Fruit fly (Drosophila melanogaster): Measurements from ENCODE around the gene CG11597.

The CG11597 gene

dm6 chr3L:11871205-11871604 is 49.1 kb upstream of the CG11597 start, which contains the start of gene CG5906:
Gene CG5906, minus strand, starts transcription at chr3L:11871305.
- no peak for TF ChIP-seq ss (GFP tag; optimal IDR thresholded peaks at IDR 0.05)
- TF ChIP-seq Eip93F (GFP tag; optimal IDR thresholded peaks at IDR 0.05): no peak
- TF ChIP-seq CG10631 (GFP tag; optimal IDR thresholded peaks at IDR 0.05): no peak
- no peak for TF ChIP-seq CG8319 (GFP tag; optimal IDR thresholded peaks at IDR 0.05)
- no peak for TF ChIP-seq fd59A (GFP tag; optimal IDR thresholded peaks at IDR 0.05)
- TF ChIP-seq Ets21C (GFP tag; optimal IDR thresholded peaks at IDR 0.05): no peak
- no peak for TF ChIP-seq CG11762 (GFP tag; optimal IDR thresholded peaks at IDR 0.05; ENCODE audit: insufficient read depth)
- no peak for TF ChIP-seq achi (GFP tag; optimal IDR thresholded peaks at IDR 0.05)
- TF ChIP-seq fd85E (GFP tag; optimal IDR thresholded peaks at IDR 0.05): no peak
- no peak for TF ChIP-seq esn (GFP tag; optimal IDR thresholded peaks at IDR 0.05)
- no peak for TF ChIP-seq fkh (GFP tag; optimal IDR thresholded peaks at IDR 0.05)
- TF ChIP-seq Gug (GFP tag; IDR thresholded peaks at IDR 0.05): no peak
- no peak for TF ChIP-seq CG4318 (GFP tag; optimal IDR thresholded peaks at IDR 0.05)
- no peak for TF ChIP-seq OdsH (GFP tag; optimal IDR thresholded peaks at IDR 0.05)

DNA sequence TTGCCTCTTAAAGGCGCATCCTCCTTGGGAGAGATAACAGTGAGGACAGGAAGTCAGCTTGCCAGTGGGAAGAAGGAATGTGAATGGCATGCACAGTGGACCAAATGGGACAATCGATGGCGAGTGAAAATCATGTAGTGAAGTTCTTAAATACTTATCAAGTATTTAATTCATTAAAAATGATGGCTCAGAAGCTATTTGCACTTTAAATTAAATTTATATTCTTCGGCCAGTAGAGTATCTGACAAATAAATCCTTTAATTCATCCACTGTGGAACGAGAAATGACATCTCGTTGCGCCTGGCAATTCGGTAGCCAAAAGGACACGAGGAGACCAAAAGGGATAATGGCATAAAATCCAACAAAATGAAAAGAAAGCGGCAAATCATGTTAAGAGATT is 47.3 kb upstream of the CG11597 start:
- TF ChIP-seq Sox14 (GFP tag; optimal IDR thresholded peaks at IDR 0.05) (no peak), Smox (GFP tag; optimal IDR thresholded peaks at IDR 0.05) (no peak), esn (GFP tag; optimal IDR thresholded peaks at IDR 0.05) (peak; percentile 1), fd59A (GFP tag; optimal IDR thresholded peaks at IDR 0.05) (no peak), ss (GFP tag; optimal IDR thresholded peaks at IDR 0.05) (no peak), net (GFP tag; optimal IDR thresholded peaks at IDR 0.05) (no peak), pdm3 (GFP tag; optimal IDR thresholded peaks at IDR 0.05) (no peak), CG16779 (tag; optimal IDR thresholded peaks at IDR 0.05) (no peak), CG32006 (GFP tag; optimal IDR thresholded peaks at IDR 0.05) (no peak), acj6 (GFP tag; optimal IDR thresholded peaks at IDR 0.05) (no peak), fd85E (GFP tag; optimal IDR thresholded peaks at IDR 0.05) (no peak), Hr39 (GFP tag; optimal IDR thresholded peaks at IDR 0.05) (no peak), CG6808 (GFP tag; optimal IDR thresholded peaks at IDR 0.05) (no peak), CG8119 (GFP tag; IDR thresholded peaks at IDR 0.05) (no peak), dsx (GFP tag; optimal IDR thresholded peaks at IDR 0.05; ENCODE audit: poor library complexity, severe bottlenecking) (no peak), cyc (GFP tag; optimal IDR thresholded peaks at IDR 0.05) (no peak), Eip78C (GFP tag) (peak; percentile 60), Sox102F (GFP tag; optimal IDR thresholded peaks at IDR 0.05) (no peak), Lpt (GFP tag; optimal IDR thresholded peaks at IDR 0.05) (no peak), CG8319 (GFP tag; optimal IDR thresholded peaks at IDR 0.05) (no peak), svp (GFP tag) (peak; percentile 46), spab (GFP tag; optimal IDR thresholded peaks at IDR 0.05) (no peak), CG6163 (GFP tag; IDR thresholded peaks at IDR 0.05) (no peak), CG11294 (GFP tag; IDR thresholded peaks at IDR 0.05) (no peak), lz (GFP tag; optimal IDR thresholded peaks at IDR 0.05) (no peak), achi (GFP tag; optimal IDR thresholded peaks at IDR 0.05) (no peak), Met (GFP tag; optimal IDR thresholded peaks at IDR 0.05) (peak; percentile 14), salr (GFP tag; optimal IDR thresholded peaks at IDR 0.05) (no peak), CG11902 (GFP tag; optimal IDR thresholded peaks at IDR 0.05) (no peak), CG3032 (tag; optimal IDR thresholded peaks at IDR 0.05) (no peak), Hr38 (GFP tag; optimal IDR thresholded peaks at IDR 0.05) (no peak)

dm6 chr3L:11863587-11863986 is 41.5 kb upstream of the CG11597 start:
- TF ChIP-seq Ets96B (tag; optimal IDR thresholded peaks at IDR 0.05) (peak; percentile 34), Lpt (GFP tag; optimal IDR thresholded peaks at IDR 0.05) (no peak), spab (GFP tag; optimal IDR thresholded peaks at IDR 0.05) (no peak), CG10631 (GFP tag; optimal IDR thresholded peaks at IDR 0.05) (peak; percentile 16), ss (GFP tag; optimal IDR thresholded peaks at IDR 0.05) (peak in 1 of 2 experiments; percentile 36), CG6808 (GFP tag; optimal IDR thresholded peaks at IDR 0.05) (peak; percentile 13), Eip78C (GFP tag) (peak; percentile 46), dsx (GFP tag; optimal IDR thresholded peaks at IDR 0.05; ENCODE audit: poor library complexity, severe bottlenecking) (peak; percentile 8), svp (GFP tag) (peak; percentile 43), eg (GFP tag; IDR thresholded peaks at IDR 0.05) (no peak), CG6792 (GFP tag; optimal IDR thresholded peaks at IDR 0.05) (no peak), CG4318 (GFP tag; optimal IDR thresholded peaks at IDR 0.05) (no peak), CG32006 (GFP tag; optimal IDR thresholded peaks at IDR 0.05) (peak; percentile 11), CG1621 (tag; optimal IDR thresholded peaks at IDR 0.05) (no peak), Smox (GFP tag; optimal IDR thresholded peaks at IDR 0.05) (no peak)

Data from whole organism, prepupa.